Worm (Caenorhabditis elegans): ENCODE measurements around the gene sel-7.

ce11 chrX:14320298-14320697 lies 20.0 kb downstream of the sel-7 start, which contains the start of gene C11H1.9:
- TF ChIP-seq nhr-232 (tag; optimal IDR thresholded peaks at IDR 0.05) (no peak), pha-4 (tag; optimal IDR thresholded peaks at IDR 0.05) (no peak), rnt-1 (tag; optimal IDR thresholded peaks at IDR 0.05) (no peak), nhr-11 (tag; optimal IDR thresholded peaks at IDR 0.05) (no peak), zip-5 (tag; optimal IDR thresholded peaks at IDR 0.05) (no peak), ets-4 (tag; optimal IDR thresholded peaks at IDR 0.05) (no peak), ama-1 (optimal IDR thresholded peaks at IDR 0.05) (no peak), fkh-10 (GFP tag; optimal IDR thresholded peaks at IDR 0.05) (no peak), hlh-8 (tag; optimal IDR thresholded peaks at IDR 0.05) (no peak), ceh-14 (tag; optimal IDR thresholded peaks at IDR 0.05) (no peak), pag-3 (tag; optimal IDR thresholded peaks at IDR 0.05; ENCODE audit: borderline replicate concordance) (no peak)
